Worm (Caenorhabditis elegans): ENCODE data around the gene srd-15.

ce11 chrV:5901833-5902232 lies 4.3 kb downstream of the srd-15 start, which contains the start of gene C04E6.5:
- TF ChIP-seq dao-5 (tag; optimal IDR thresholded peaks at IDR 0.05) (no peak), W03F9.2 (tag; optimal IDR thresholded peaks at IDR 0.05) (no peak)

Measured in whole organism, L4/young adult.